Fruit fly (Drosophila melanogaster): ENCODE measurements around the gene CG46320.

DNA sequence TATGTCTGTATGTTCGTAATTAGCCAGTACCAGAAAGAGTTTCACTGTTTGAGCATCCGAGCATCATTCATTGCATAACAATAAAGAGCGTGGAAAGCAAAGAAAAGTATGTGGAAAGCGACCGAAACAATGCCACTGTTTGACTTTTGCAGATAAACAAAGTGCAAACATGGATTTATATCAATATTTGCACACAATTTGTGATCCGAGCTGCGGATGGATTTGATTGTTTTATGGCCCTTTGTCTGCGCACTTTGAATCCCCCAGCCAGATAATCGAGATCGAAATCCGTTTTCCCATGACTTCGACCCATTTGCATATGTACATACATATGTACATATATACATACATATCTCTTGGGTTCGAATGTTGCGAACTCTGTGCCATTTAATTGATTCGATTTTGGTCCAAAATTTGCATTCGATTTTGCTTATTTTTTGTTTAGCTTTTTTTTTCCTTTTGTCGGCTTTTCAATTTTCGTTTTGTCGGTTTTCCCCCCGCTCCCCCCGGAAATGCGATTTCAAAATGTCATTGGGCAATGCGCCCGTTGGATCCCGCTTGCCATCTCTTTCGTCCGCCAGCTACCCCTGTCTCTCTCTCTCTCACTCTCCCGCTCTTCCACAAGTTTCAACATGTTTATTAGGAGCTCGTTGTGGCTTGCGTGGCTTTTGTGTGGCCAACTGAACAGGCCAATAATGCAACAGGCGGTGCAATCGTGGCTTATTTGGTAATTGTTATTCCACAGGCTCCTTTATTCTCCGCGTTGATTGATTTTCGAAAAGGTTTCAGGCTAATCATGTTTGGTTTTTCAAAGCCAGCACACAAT is 121.5 kb downstream of the CG46320 start:
- TF ChIP-seq pad (GFP tag; optimal IDR thresholded peaks at IDR 0.05) (no peak), Mnt (GFP tag; optimal IDR thresholded peaks at IDR 0.05) (no peak), CG5204 (GFP tag; optimal IDR thresholded peaks at IDR 0.05) (no peak), cnc (optimal IDR thresholded peaks at IDR 0.05) (no peak), CG7045 (GFP tag; optimal IDR thresholded peaks at IDR 0.05) (no peak), Hr96 (GFP tag; optimal IDR thresholded peaks at IDR 0.05) (no peak), CG7101 (tag; optimal IDR thresholded peaks at IDR 0.05) (no peak)

Data from whole organism, adult.